Worm (Caenorhabditis elegans) whole organism, early embryonic: Measurements from ENCODE around the gene act-1.

Source experiments
- B0310.2 ChIP-seq: sonication (generic microtip); optimal IDR thresholded peaks from 2 replicates; lab custom pipeline; 2016; ENCODE audit warnings: mild to moderate bottlenecking, missing genetic modification characterization, missing compliant biosample characterization
- aly-1 ChIP-seq: sonication (generic microtip); optimal IDR thresholded peaks from 2 replicates; lab custom pipeline; 2016; ENCODE audit warnings: missing genetic modification characterization, missing compliant biosample characterization
- ama-1 ChIP-seq: fragments of 150-350 bp; optimal IDR thresholded peaks from 2 replicates; lab custom pipeline; 2014
- ets-7 ChIP-seq: sonication (generic microtip); optimal IDR thresholded peaks from 2 replicates; lab custom pipeline; 2016; ENCODE audit warnings: missing genotype, missing genetic modification characterization, missing compliant biosample characterization
- flt-1 ChIP-seq: fragments of 200-800 bp; sonication (Bioruptor generic); IDR thresholded peaks from 2 replicates; pipeline ENCODE4 v1.3.6; 2022; ENCODE audit warnings: missing genetic modification characterization, missing compliant biosample characterization
- hmbx-1 ChIP-seq: sonication (generic microtip); optimal IDR thresholded peaks from 2 replicates; lab custom pipeline; 2016; ENCODE audit warnings: mild to moderate bottlenecking, missing genetic modification characterization, missing compliant biosample characterization
- hmg-4 ChIP-seq: fragments of 200-800 bp; sonication (Bioruptor generic); optimal IDR thresholded peaks from 2 replicates; lab custom pipeline; 2018; ENCODE audit warnings: mild to moderate bottlenecking, missing genetic modification characterization, missing compliant biosample characterization
- hnd-1 ChIP-seq: sonication (generic microtip); optimal IDR thresholded peaks from 2 replicates; lab custom pipeline; 2016; ENCODE audit warnings: missing genetic modification characterization, missing compliant biosample characterization
- pes-1 ChIP-seq: fragments of 200-800 bp; sonication (Bioruptor generic); IDR thresholded peaks from 2 replicates; pipeline ENCODE4 v1.3.6; 2022; ENCODE audit warnings: missing genetic modification reagents, missing genetic modification characterization, missing compliant biosample characterization
- scrt-1 ChIP-seq: fragments of 200-800 bp; sonication (Bioruptor generic); IDR thresholded peaks from 2 replicates; pipeline ENCODE4 v1.3.6; 2022; ENCODE audit warnings: missing genetic modification characterization, missing compliant biosample characterization
- sea-1 ChIP-seq: fragments of 200-800 bp; sonication (Bioruptor generic); conservative IDR thresholded peaks from 2 replicates; pipeline ENCODE4 v1.3.6; 2022; ENCODE audit warnings: missing genetic modification characterization, missing compliant biosample characterization
- tbx-11 ChIP-seq: fragments of 200-800 bp; sonication (Bioruptor generic); IDR thresholded peaks from 2 replicates; pipeline ENCODE4 v1.3.6; 2022; ENCODE audit warnings: missing genetic modification characterization, missing compliant biosample characterization
- tbx-37 ChIP-seq: fragments of 200-800 bp; sonication (Bioruptor generic); conservative IDR thresholded peaks from 2 replicates; pipeline ENCODE4 v1.3.6; 2022; ENCODE audit warnings: missing genetic modification reagents, missing genetic modification characterization, missing compliant biosample characterization
- tra-4 ChIP-seq: sonication (generic microtip); optimal IDR thresholded peaks from 2 replicates; lab custom pipeline; 2017; ENCODE audit warnings: missing genetic modification characterization, missing compliant biosample characterization

ce11 chrV:11113607-11114006, 32.8 kb downstream of the act-1 start, which contains the start of gene math-33:
- TF ChIP-seq flt-1 = no peak
- TF ChIP-seq B0310.2 (tag; lab: Kevin White, UChicago) = no peak
- no peak for TF ChIP-seq hnd-1 (tag; lab: Kevin White, UChicago)
- TF ChIP-seq tbx-37 (GFP tag; lab: Robert Waterston, UW) = no peak
- TF ChIP-seq sea-1 (GFP tag; lab: Robert Waterston, UW) = no peak
- no peak for TF ChIP-seq hmbx-1 (tag; lab: Kevin White, UChicago)
- TF ChIP-seq hmg-4 = no peak
- TF ChIP-seq ets-7 = no peak
- TF ChIP-seq ama-1 (lab: Kevin White, UChicago) = no peak
- TF ChIP-seq scrt-1 (GFP tag; lab: Robert Waterston, UW) = no peak
- TF ChIP-seq tra-4 (tag; lab: Kevin White, UChicago) = no peak
- TF ChIP-seq tbx-11 (GFP tag; lab: Robert Waterston, UW) = no peak
- no peak for TF ChIP-seq aly-1 (tag; lab: Kevin White, UChicago)
- TF ChIP-seq pes-1 (GFP tag; lab: Robert Waterston, UW) = no peak
